Worm (Caenorhabditis elegans) whole organism, early embryonic: Measurements from ENCODE around the gene F59E12.17.

Source experiments
- B0310.2 ChIP-seq: sonication (generic microtip); optimal IDR thresholded peaks from 2 replicates; lab custom pipeline; 2016; ENCODE audit warnings: mild to moderate bottlenecking, missing genetic modification characterization, missing compliant biosample characterization
- F13C5.2 ChIP-seq: sonication (generic microtip); optimal IDR thresholded peaks from 2 replicates; lab custom pipeline; 2017; ENCODE audit warnings: mild to moderate bottlenecking, missing genetic modification characterization, inconsistent platforms, missing compliant biosample characterization
- aly-1 ChIP-seq: sonication (generic microtip); optimal IDR thresholded peaks from 2 replicates; lab custom pipeline; 2016; ENCODE audit warnings: missing genetic modification characterization, missing compliant biosample characterization
- ama-1 ChIP-seq: fragments of 150-350 bp; optimal IDR thresholded peaks from 2 replicates; lab custom pipeline; 2014
- ceh-13 ChIP-seq: fragments of 200-800 bp; sonication (Bioruptor generic); optimal IDR thresholded peaks from 2 replicates; lab custom pipeline; 2018; ENCODE audit warnings: mild to moderate bottlenecking, missing genetic modification characterization, missing compliant biosample characterization
- ceh-36 ChIP-seq: sonication (generic microtip); optimal IDR thresholded peaks from 2 replicates; lab custom pipeline; 2016; ENCODE audit warnings: missing genetic modification characterization, inconsistent platforms, missing compliant biosample characterization
- ets-7 ChIP-seq: sonication (generic microtip); optimal IDR thresholded peaks from 2 replicates; lab custom pipeline; 2016; ENCODE audit warnings: missing genotype, missing genetic modification characterization, missing compliant biosample characterization
- flt-1 ChIP-seq: fragments of 200-800 bp; sonication (Bioruptor generic); IDR thresholded peaks from 2 replicates; pipeline ENCODE4 v1.3.6; 2022; ENCODE audit warnings: missing genetic modification characterization, missing compliant biosample characterization
- hmbx-1 ChIP-seq: sonication (generic microtip); optimal IDR thresholded peaks from 2 replicates; lab custom pipeline; 2016; ENCODE audit warnings: mild to moderate bottlenecking, missing genetic modification characterization, missing compliant biosample characterization
- hmg-4 ChIP-seq: fragments of 200-800 bp; sonication (Bioruptor generic); optimal IDR thresholded peaks from 2 replicates; lab custom pipeline; 2018; ENCODE audit warnings: mild to moderate bottlenecking, missing genetic modification characterization, missing compliant biosample characterization
- hnd-1 ChIP-seq: sonication (generic microtip); optimal IDR thresholded peaks from 2 replicates; lab custom pipeline; 2016; ENCODE audit warnings: missing genetic modification characterization, missing compliant biosample characterization
- pes-1 ChIP-seq: fragments of 200-800 bp; sonication (Bioruptor generic); IDR thresholded peaks from 2 replicates; pipeline ENCODE4 v1.3.6; 2022; ENCODE audit warnings: missing genetic modification reagents, missing genetic modification characterization, missing compliant biosample characterization
- scrt-1 ChIP-seq: fragments of 200-800 bp; sonication (Bioruptor generic); IDR thresholded peaks from 2 replicates; pipeline ENCODE4 v1.3.6; 2022; ENCODE audit warnings: missing genetic modification characterization, missing compliant biosample characterization
- sea-1 ChIP-seq: fragments of 200-800 bp; sonication (Bioruptor generic); conservative IDR thresholded peaks from 2 replicates; pipeline ENCODE4 v1.3.6; 2022; ENCODE audit warnings: missing genetic modification characterization, missing compliant biosample characterization
- tbx-11 ChIP-seq: fragments of 200-800 bp; sonication (Bioruptor generic); IDR thresholded peaks from 2 replicates; pipeline ENCODE4 v1.3.6; 2022; ENCODE audit warnings: missing genetic modification characterization, missing compliant biosample characterization
- tbx-37 ChIP-seq: fragments of 200-800 bp; sonication (Bioruptor generic); conservative IDR thresholded peaks from 2 replicates; pipeline ENCODE4 v1.3.6; 2022; ENCODE audit warnings: missing genetic modification reagents, missing genetic modification characterization, missing compliant biosample characterization
- tra-4 ChIP-seq: sonication (generic microtip); optimal IDR thresholded peaks from 2 replicates; lab custom pipeline; 2017; ENCODE audit warnings: missing genetic modification characterization, missing compliant biosample characterization

The F59E12.17 gene

DNA sequence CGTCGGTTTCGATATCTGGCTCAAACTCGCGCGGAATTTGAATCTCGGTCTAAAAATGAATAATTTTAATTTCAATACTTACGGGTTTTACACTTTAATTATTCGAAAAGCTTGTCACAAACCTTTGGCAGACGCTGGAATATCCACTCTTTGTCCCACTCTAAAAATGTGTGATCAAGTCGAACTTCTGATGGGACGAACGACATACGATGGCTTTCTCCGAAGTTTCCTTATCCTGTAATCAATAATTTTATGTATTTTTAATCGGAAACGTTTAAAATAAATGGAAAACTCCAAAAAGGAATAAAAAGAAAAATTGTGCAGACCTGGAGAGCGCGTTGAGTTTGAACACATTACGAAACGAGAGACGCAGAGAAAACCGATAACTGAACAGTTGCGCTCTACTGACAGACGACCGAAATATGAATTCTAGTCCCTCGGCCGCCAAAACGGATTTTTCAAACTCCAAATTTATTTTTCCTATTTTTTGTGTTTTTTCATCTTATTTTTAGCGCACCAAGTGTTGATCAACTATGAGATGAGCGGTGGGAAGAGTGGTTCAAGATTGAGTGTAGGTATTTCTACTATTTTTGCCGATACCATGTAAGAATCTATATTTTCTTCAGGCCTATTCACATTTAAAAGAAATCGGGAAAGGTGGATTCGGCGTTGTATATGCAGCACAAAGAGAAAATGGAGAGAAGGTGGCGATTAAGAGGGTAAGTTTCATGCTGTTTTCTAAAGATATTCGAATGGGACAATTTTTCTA lies at the start of gene F59E12.17, which contains the start of the genes sam-4 and zyg-1:
Gene F59E12.17, minus strand, starts transcription at position 235 of the 769 bp plus-strand sequence.
Gene sam-4, minus strand, starts transcription at position 51 of the 769 bp plus-strand sequence.
Gene zyg-1, plus strand, starts transcription at position 513 of the 769 bp plus-strand sequence.
- TF ChIP-seq ets-7 (tag; lab: Kevin White, UChicago) (no peak), hmg-4 (no peak), flt-1 (no peak), tbx-37 (GFP tag; lab: Robert Waterston, UW) (peak; percentile 59), tra-4 (tag; lab: Kevin White, UChicago) (no peak), ama-1 (lab: Kevin White, UChicago) (no peak), F13C5.2 (tag; lab: Kevin White, UChicago) (peak; percentile 16), ceh-13 (no peak), aly-1 (no peak), scrt-1 (GFP tag; lab: Robert Waterston, UW) (no peak), pes-1 (GFP tag; lab: Robert Waterston, UW) (peak; percentile 59; the same call in 1 of the 2 replicates), hnd-1 (no peak)

DNA sequence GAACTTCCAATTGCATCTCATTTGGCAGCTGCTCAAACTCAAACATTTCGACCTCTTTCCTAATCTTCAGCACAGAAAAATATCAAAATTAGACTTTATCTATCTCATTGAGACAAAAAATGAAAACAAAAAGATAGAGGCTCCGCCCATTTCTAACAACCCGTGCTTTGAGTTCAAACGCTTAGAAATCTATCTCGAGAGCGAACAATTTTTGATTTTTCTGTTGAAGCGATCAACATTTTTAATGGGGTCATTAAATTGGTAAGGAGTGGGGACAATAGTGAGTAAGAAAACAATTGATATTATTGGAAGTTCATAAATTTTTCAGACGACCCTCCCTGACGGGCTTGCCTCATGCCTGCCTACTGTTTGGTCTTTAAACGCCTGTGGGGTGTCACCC lies 49.6 kb upstream of the F59E12.17 start, which contains the start of the genes C25H3.10 and C25H3.1:
Gene C25H3.10, minus strand, starts transcription at position 101 of the 400 bp plus-strand sequence.
Gene C25H3.1, plus strand, starts transcription at position 203 of the 400 bp plus-strand sequence.
- TF ChIP-seq ceh-13 (no peak), tbx-11 (GFP tag; lab: Robert Waterston, UW) (no peak), tbx-37 (GFP tag; lab: Robert Waterston, UW) (no peak), flt-1 (no peak), F13C5.2 (tag; lab: Kevin White, UChicago) (no peak), ama-1 (lab: Kevin White, UChicago) (no peak), aly-1 (no peak), pes-1 (GFP tag; lab: Robert Waterston, UW) (no peak), hmbx-1 (tag; lab: Kevin White, UChicago) (no peak), hnd-1 (no peak), hmg-4 (no peak), sea-1 (no peak), ets-7 (tag; lab: Kevin White, UChicago) (no peak), scrt-1 (GFP tag; lab: Robert Waterston, UW) (no peak)

DNA sequence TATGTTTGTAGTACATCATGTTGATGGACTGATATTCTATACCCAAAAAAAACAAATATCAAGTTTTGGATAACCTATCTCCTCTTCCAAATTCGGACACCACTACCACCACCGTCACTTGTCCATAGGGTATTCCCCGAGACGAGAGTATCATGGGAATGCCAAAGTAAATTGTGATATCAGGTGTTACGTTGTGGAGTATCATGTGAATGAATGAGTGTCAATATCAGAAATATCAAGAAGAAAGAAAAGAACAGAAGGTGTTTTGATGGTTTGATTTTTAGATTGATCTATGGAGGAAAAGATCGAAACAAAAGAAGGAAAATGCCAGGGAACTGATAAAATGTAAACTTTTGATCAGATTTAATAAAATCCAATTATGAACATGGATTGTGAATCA lies 49.0 kb upstream of the F59E12.17 start:
- no peak for TF ChIP-seq pes-1 (GFP tag; lab: Robert Waterston, UW)
- TF ChIP-seq hnd-1: no peak
- TF ChIP-seq flt-1: no peak
- TF ChIP-seq sea-1: no peak
- no peak for TF ChIP-seq hmg-4
- no peak for TF ChIP-seq ceh-13
- no peak for TF ChIP-seq aly-1
- TF ChIP-seq tbx-37 (GFP tag; lab: Robert Waterston, UW): no peak
- no peak for TF ChIP-seq tra-4 (tag; lab: Kevin White, UChicago)
- TF ChIP-seq ama-1 (lab: Kevin White, UChicago): no peak
- no peak for TF ChIP-seq B0310.2 (tag; lab: Kevin White, UChicago)
- no peak for TF ChIP-seq ceh-36 (tag; lab: Kevin White, UChicago)

DNA sequence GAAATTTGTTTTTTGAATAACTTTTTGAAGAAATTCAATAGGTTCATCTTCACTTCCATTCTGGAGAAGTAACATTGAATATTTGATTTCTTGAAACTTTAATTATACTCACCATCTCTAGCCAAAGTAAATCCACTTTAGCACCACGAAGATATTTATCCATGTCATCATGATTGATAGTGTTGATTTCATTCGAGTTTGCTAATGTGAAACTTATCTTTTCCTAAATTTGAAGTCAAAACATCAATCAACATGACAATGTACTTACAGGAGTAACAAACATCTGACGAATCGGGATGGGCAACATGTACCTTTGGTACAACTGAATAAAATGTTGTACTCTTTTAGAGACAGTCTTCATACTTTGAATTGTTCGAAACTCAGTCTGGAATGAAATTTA lies 48.1 kb upstream of the F59E12.17 start:
- TF ChIP-seq scrt-1 (GFP tag; lab: Robert Waterston, UW) (no peak), ets-7 (tag; lab: Kevin White, UChicago) (no peak), flt-1 (no peak), ceh-36 (tag; lab: Kevin White, UChicago) (no peak), ceh-13 (no peak), hnd-1 (no peak), aly-1 (no peak), pes-1 (GFP tag; lab: Robert Waterston, UW) (no peak), hmbx-1 (tag; lab: Kevin White, UChicago) (no peak), F13C5.2 (tag; lab: Kevin White, UChicago) (no peak), B0310.2 (tag; lab: Kevin White, UChicago) (no peak), ama-1 (lab: Kevin White, UChicago) (no peak), tbx-37 (GFP tag; lab: Robert Waterston, UW) (no peak)

DNA sequence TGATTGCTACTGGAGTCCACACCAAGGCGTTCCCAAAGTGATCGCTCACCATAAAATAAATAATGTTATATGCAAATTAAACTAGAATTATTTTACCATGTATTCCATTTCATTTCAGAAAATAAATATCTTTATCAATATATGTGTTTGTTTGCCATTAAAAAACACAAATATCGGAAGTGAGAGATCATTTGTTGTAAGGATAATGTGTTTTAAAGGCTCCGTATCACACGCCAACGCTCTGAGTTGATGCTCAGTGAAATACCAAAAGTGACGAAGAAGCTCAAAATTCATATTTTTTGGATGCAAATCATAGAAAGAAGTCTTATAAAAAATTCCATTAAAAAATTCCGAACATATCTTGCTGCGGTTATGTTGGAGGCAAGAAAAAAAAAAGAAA lies 46.9 kb upstream of the F59E12.17 start:
- no peak for TF ChIP-seq aly-1
- no peak for TF ChIP-seq ama-1 (lab: Kevin White, UChicago)
- no peak for TF ChIP-seq scrt-1 (GFP tag; lab: Robert Waterston, UW)
- TF ChIP-seq pes-1 (GFP tag; lab: Robert Waterston, UW): no peak
- TF ChIP-seq B0310.2 (tag; lab: Kevin White, UChicago): no peak
- no peak for TF ChIP-seq tbx-37 (GFP tag; lab: Robert Waterston, UW)
- no peak for TF ChIP-seq sea-1

DNA sequence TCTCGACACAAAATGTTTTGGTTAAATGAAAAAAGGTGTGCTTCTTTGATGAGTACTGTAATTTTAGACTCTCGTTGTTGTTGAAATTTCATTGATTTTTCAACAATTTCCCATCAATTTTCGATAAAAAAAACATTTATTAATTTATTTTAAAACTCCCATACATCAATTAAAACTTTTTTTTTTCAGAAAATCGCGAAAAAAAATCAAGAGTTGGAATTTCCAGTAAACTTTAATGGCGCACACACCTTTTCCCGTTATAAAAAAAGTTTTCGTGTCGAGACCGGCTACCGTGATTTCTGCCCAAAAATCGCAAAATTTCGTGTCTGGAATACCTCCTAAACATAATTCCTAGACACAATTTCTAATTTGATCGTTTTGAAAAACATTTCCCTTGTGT lies 45.5 kb upstream of the F59E12.17 start, which contains the start of gene C25H3.14:
Gene C25H3.14, plus strand, starts transcription at position 301 of the 400 bp plus-strand sequence.
- TF ChIP-seq ceh-13 (no peak), scrt-1 (GFP tag; lab: Robert Waterston, UW) (no peak), aly-1 (no peak), tra-4 (tag; lab: Kevin White, UChicago) (no peak), ama-1 (lab: Kevin White, UChicago) (no peak), tbx-37 (GFP tag; lab: Robert Waterston, UW) (no peak), flt-1 (no peak), B0310.2 (tag; lab: Kevin White, UChicago) (no peak), pes-1 (GFP tag; lab: Robert Waterston, UW) (no peak), ets-7 (tag; lab: Kevin White, UChicago) (no peak), hnd-1 (no peak), hmg-4 (no peak), ceh-36 (tag; lab: Kevin White, UChicago) (no peak), F13C5.2 (tag; lab: Kevin White, UChicago) (no peak)

DNA sequence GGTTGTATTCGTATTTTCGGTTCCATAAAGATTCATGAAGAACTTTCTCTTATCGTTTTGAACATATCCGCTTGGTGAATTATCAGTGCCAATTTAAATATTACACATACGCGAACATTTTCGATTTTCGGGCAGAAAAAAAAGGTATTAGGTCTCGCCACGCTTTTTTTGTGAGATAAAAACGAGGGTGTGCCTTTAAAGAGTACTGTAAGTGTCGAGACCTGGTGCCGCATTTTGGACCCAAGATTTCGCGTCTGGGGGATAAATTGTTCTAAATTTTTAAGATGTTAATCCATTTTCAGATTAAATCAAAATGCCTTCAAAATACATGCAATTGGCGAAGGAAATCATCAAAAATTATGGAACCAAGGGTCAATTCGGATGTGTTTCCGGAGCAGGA lies 44.6 kb upstream of the F59E12.17 start, which contains the start of gene C25H3.3:
Gene C25H3.3, plus strand, starts transcription at position 301 of the 400 bp plus-strand sequence.
- TF ChIP-seq hnd-1: no peak
- TF ChIP-seq ceh-36 (tag; lab: Kevin White, UChicago): no peak
- no peak for TF ChIP-seq F13C5.2 (tag; lab: Kevin White, UChicago)
- no peak for TF ChIP-seq aly-1
- TF ChIP-seq sea-1: no peak
- TF ChIP-seq hmbx-1 (tag; lab: Kevin White, UChicago): no peak
- TF ChIP-seq tbx-11 (GFP tag; lab: Robert Waterston, UW): no peak
- TF ChIP-seq hmg-4: no peak
- TF ChIP-seq ceh-13: no peak
- no peak for TF ChIP-seq ama-1 (lab: Kevin White, UChicago)
- TF ChIP-seq pes-1 (GFP tag; lab: Robert Waterston, UW): no peak
- no peak for TF ChIP-seq flt-1
- no peak for TF ChIP-seq scrt-1 (GFP tag; lab: Robert Waterston, UW)
- no peak for TF ChIP-seq tbx-37 (GFP tag; lab: Robert Waterston, UW)
- no peak for TF ChIP-seq B0310.2 (tag; lab: Kevin White, UChicago)
- TF ChIP-seq tra-4 (tag; lab: Kevin White, UChicago): no peak
